Worm (Caenorhabditis elegans): ENCODE data around the gene Y72A10A.1.

DNA sequence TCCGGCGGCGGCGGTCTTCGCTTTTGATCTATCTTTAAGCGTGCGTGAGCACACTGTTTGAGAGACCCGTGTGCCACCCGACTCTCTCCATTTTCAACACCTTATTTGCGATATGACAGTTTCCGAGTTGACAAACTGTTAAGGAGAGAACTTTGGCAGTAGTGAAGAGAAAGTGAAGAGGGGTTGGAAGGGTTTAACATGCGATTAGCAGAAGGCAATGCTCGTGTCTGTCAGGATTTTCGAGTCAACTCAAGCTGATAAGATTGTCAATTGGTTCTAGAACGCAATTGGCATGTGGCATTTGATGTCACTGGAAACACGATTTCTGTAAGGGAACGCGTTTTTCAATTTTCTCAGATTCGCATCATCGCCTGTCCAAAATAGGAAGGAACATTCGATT lies 29.2 kb upstream of the Y72A10A.1 start:
- TF ChIP-seq pha-4 (tag; optimal IDR thresholded peaks at IDR 0.05) (no peak), elt-2 (tag; optimal IDR thresholded peaks at IDR 0.05) (no peak), dve-1 (tag; optimal IDR thresholded peaks at IDR 0.05) (no peak), sdc-2 (tag; optimal IDR thresholded peaks at IDR 0.05) (no peak), syd-9 (tag; optimal IDR thresholded peaks at IDR 0.05) (no peak), nhr-11 (tag; optimal IDR thresholded peaks at IDR 0.05) (no peak), ref-2 (tag; optimal IDR thresholded peaks at IDR 0.05) (no peak), ama-1 (optimal IDR thresholded peaks at IDR 0.05) (no peak), ceh-9 (tag; optimal IDR thresholded peaks at IDR 0.05) (no peak), ceh-19 (GFP tag; optimal IDR thresholded peaks at IDR 0.05) (no peak), ceh-30 (tag; optimal IDR thresholded peaks at IDR 0.05) (no peak), unc-86 (tag; optimal IDR thresholded peaks at IDR 0.05) (no peak), che-1 (tag; optimal IDR thresholded peaks at IDR 0.05) (no peak)

Data from whole organism, late embryonic.